7 worm cellular contexts compared by ENCODE assay signal in the genomic region with DNA sequence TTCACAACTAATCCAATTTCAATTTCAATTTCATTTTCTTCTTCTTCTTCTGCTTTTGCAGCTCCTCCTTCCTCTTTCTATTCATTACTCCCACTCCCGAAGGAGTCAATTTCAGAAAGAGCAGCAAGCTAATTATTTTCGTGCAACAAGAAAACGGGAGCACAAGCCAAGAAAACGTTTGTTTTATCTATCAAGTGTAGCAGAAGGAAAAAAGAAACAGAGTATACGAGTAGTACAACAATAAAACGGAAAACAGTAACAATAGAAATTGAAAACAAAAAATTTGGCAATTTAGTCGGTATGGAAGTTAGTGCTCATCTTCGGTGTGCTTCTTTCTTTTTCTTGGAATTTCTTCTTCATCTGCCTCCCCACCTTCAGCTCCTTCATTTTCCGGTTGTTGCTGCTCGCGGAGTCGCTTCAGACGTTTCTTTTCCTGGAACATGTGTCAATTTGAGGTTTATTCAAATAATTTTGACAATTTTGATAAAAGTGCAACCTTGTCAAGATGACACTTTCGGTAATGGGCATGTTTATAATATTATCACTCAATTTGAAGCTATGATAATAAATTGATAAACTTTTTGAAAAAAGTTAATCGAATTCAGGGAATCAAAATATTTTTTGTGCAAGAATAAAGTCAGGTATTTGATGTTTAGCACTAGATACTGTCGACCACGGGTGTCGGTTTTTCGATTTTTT.
TF ChIP-seq lines count a peak whose summit lies in the region.

A gene (minus strand): TSS at position 51 of the 699 bp plus-strand sequence.

TF ChIP-seq in whole organism, L2 larva, 48 proteins besides CTCF, POLR2A, EP300 and RAD21:
- TF ChIP-seq snpc-4 (tag; optimal IDR thresholded peaks at IDR 0.05; lab: Kevin White, UChicago), result no peak
- no peak for TF ChIP-seq lin-13 (GFP tag; optimal IDR thresholded peaks at IDR 0.05; lab: Kevin White, UChicago)
- TF ChIP-seq R02D3.7 (tag; optimal IDR thresholded peaks at IDR 0.05; lab: Kevin White, UChicago), result no peak
- no peak for TF ChIP-seq aly-2 (tag; optimal IDR thresholded peaks at IDR 0.05; lab: Kevin White, UChicago)
- TF ChIP-seq skn-1 (tag; optimal IDR thresholded peaks at IDR 0.05; lab: Kevin White, UChicago), result no peak
- peak; percentile 57 for TF ChIP-seq fos-1 (tag; optimal IDR thresholded peaks at IDR 0.05; lab: Kevin White, UChicago)
- TF ChIP-seq nhr-12 (tag; optimal IDR thresholded peaks at IDR 0.05; lab: Kevin White, UChicago), result no peak
- no peak for TF ChIP-seq ceh-82 (tag; optimal IDR thresholded peaks at IDR 0.05; lab: Kevin White, UChicago)

TF ChIP-seq in whole organism, L3 larva, 47 proteins besides CTCF, POLR2A, EP300 and RAD21:
- TF ChIP-seq ztf-4 (tag; optimal IDR thresholded peaks at IDR 0.05; lab: Kevin White, UChicago), result no peak
- peak; percentile 39 for TF ChIP-seq elt-2 (tag; optimal IDR thresholded peaks at IDR 0.05; lab: Kevin White, UChicago)
- no peak for TF ChIP-seq fkh-10 (GFP tag; optimal IDR thresholded peaks at IDR 0.05; lab: Kevin White, UChicago)
TF ChIP-seq in whole organism, L3 larva: peak in this region for 1.

TF ChIP-seq in whole organism, L4 larva, 104 proteins besides CTCF, POLR2A, EP300 and RAD21 (continues in another document):
- no peak for TF ChIP-seq rbr-2 (tag; optimal IDR thresholded peaks at IDR 0.05; lab: Kevin White, UChicago)
- TF ChIP-seq zfp-3 (GFP tag; conservative IDR thresholded peaks at IDR 0.05; lab: Robert Waterston, UW), result no peak
- no peak for TF ChIP-seq ZK546.5 (tag; optimal IDR thresholded peaks at IDR 0.05; lab: Kevin White, UChicago)
- no peak for TF ChIP-seq Y105C5A.15 (GFP tag; IDR thresholded peaks at IDR 0.05; lab: Robert Waterston, UW)
- 0 out of 2 replicates have a peak, but pooled peaks have one; percentile 60 for TF ChIP-seq tra-1 (GFP tag; IDR thresholded peaks at IDR 0.05; lab: Robert Waterston, UW)
- TF ChIP-seq dve-1 (tag; optimal IDR thresholded peaks at IDR 0.05; lab: Kevin White, UChicago; ENCODE audit: insufficient read depth), result peak; percentile 12
- no peak for TF ChIP-seq daf-16 (GFP tag; optimal IDR thresholded peaks at IDR 0.05; lab: Kevin White, UChicago)
- TF ChIP-seq daf-16 (tag; optimal IDR thresholded peaks at IDR 0.05; lab: Kevin White, UChicago), result peak; percentile 66
- TF ChIP-seq pqm-1 (tag; optimal IDR thresholded peaks at IDR 0.05; lab: Kevin White, UChicago), result peak; percentile 55
- peak; percentile 34 for TF ChIP-seq nhr-48 (tag; optimal IDR thresholded peaks at IDR 0.05; lab: Kevin White, UChicago)
- no peak for TF ChIP-seq jun-1 (tag; optimal IDR thresholded peaks at IDR 0.05; lab: Kevin White, UChicago)
- no peak for TF ChIP-seq skn-1 (tag; optimal IDR thresholded peaks at IDR 0.05; lab: Kevin White, UChicago)
- no peak for TF ChIP-seq nhr-237 (tag; optimal IDR thresholded peaks at IDR 0.05; lab: Kevin White, UChicago)
- peak; percentile 91; the same call in 1 of the 2 replicates for TF ChIP-seq dmd-6 (GFP tag; IDR thresholded peaks at IDR 0.05; lab: Robert Waterston, UW)

TF ChIP-seq in whole organism, late embryonic, 69 proteins besides CTCF, POLR2A, EP300 and RAD21:
- TF ChIP-seq unc-42 (tag; optimal IDR thresholded peaks at IDR 0.05; lab: Kevin White, UChicago) (peak; percentile 28), unc-86 (tag; optimal IDR thresholded peaks at IDR 0.05; lab: Kevin White, UChicago) (no peak), ceh-34 (tag; optimal IDR thresholded peaks at IDR 0.05; lab: Kevin White, UChicago) (no peak), T23F11.4 (GFP tag; optimal IDR thresholded peaks at IDR 0.05; lab: Kevin White, UChicago) (no peak), fax-1 (tag; optimal IDR thresholded peaks at IDR 0.05; lab: Kevin White, UChicago) (no peak), hlh-15 (tag; optimal IDR thresholded peaks at IDR 0.05; lab: Kevin White, UChicago) (no peak), npax-4 (tag; optimal IDR thresholded peaks at IDR 0.05; lab: Kevin White, UChicago) (no peak)

TF ChIP-seq in whole organism, midembryonic, 9 proteins besides CTCF, POLR2A, EP300 and RAD21:
- TF ChIP-seq tab-1 (GFP tag; IDR thresholded peaks at IDR 0.05; lab: Robert Waterston, UW) (no peak), cog-1 (tag; optimal IDR thresholded peaks at IDR 0.05; lab: Kevin White, UChicago) (no peak), flt-1 (GFP tag; IDR thresholded peaks at IDR 0.05; lab: Robert Waterston, UW) (0 out of 2 replicates have a peak, but pooled peaks have one; percentile 5), klf-2 (GFP tag; conservative IDR thresholded peaks at IDR 0.05; lab: Robert Waterston, UW) (no peak), ref-1 (GFP tag; conservative IDR thresholded peaks at IDR 0.05; lab: Robert Waterston, UW) (no peak)
TF ChIP-seq in whole organism, midembryonic: peak in this region for 1.

TF ChIP-seq in whole organism, mixed stage, embryonic, 35 proteins besides CTCF, POLR2A, EP300 and RAD21:
- TF ChIP-seq nhr-28 (tag; optimal IDR thresholded peaks at IDR 0.05; lab: Kevin White, UChicago) (no peak), ces-1 (GFP tag; optimal IDR thresholded peaks at IDR 0.05; lab: Kevin White, UChicago) (peak; percentile 43), tbx-8 (GFP tag; optimal IDR thresholded peaks at IDR 0.05; lab: Kevin White, UChicago) (no peak), bed-3 (GFP tag; optimal IDR thresholded peaks at IDR 0.05; lab: Kevin White, UChicago) (no peak)

TF ChIP-seq in whole organism, young adult, 124 proteins besides CTCF, POLR2A, EP300 and RAD21:
- TF ChIP-seq madf-10 (tag; optimal IDR thresholded peaks at IDR 0.05; lab: Kevin White, UChicago) (no peak), unc-130 (GFP tag; optimal IDR thresholded peaks at IDR 0.05; lab: Kevin White, UChicago) (no peak), him-1 (tag; optimal IDR thresholded peaks at IDR 0.05; lab: Kevin White, UChicago) (no peak), ceh-58 (GFP tag; IDR thresholded peaks at IDR 0.05; lab: Robert Waterston, UW) (no peak), gei-17 (GFP tag; optimal IDR thresholded peaks at IDR 0.05; lab: Kevin White, UChicago) (no peak), rcor-1 (GFP tag; IDR thresholded peaks at IDR 0.05; lab: Robert Waterston, UW) (no peak), ztf-3 (GFP tag; optimal IDR thresholded peaks at IDR 0.05; lab: Kevin White, UChicago) (no peak), fkh-3 (tag; optimal IDR thresholded peaks at IDR 0.05; lab: Kevin White, UChicago) (no peak), Y67H2A.10 (GFP tag; conservative IDR thresholded peaks at IDR 0.05; lab: Robert Waterston, UW) (no peak), nhr-80 (tag; optimal IDR thresholded peaks at IDR 0.05; lab: Kevin White, UChicago) (peak; percentile 86), athp-1 (tag; optimal IDR thresholded peaks at IDR 0.05; lab: Kevin White, UChicago) (no peak), repo-1 (tag; optimal IDR thresholded peaks at IDR 0.05; lab: Kevin White, UChicago) (no peak), rec-8 (tag; optimal IDR thresholded peaks at IDR 0.05; lab: Kevin White, UChicago) (no peak), nfya-1 (tag; optimal IDR thresholded peaks at IDR 0.05; lab: Kevin White, UChicago; ENCODE audit: borderline replicate concordance, insufficient read depth) (no peak), Y53G8AR.9 (GFP tag; conservative IDR thresholded peaks at IDR 0.05; lab: Robert Waterston, UW) (no peak), Y95B8A.8 (GFP tag; IDR thresholded peaks at IDR 0.05; lab: Robert Waterston, UW) (no peak), C06A6.2 (GFP tag; conservative IDR thresholded peaks at IDR 0.05; lab: Robert Waterston, UW) (no peak), nhr-120 (GFP tag; IDR thresholded peaks at IDR 0.05; lab: Robert Waterston, UW) (no peak), dox-1 (GFP tag; IDR thresholded peaks at IDR 0.05; lab: Robert Waterston, UW) (peak; percentile 44; the same call in 1 of the 2 replicates), B0336.3 (GFP tag; IDR thresholded peaks at IDR 0.05; lab: Robert Waterston, UW) (no peak), dpff-1 (tag; optimal IDR thresholded peaks at IDR 0.05; lab: Kevin White, UChicago) (no peak), pha-4 (tag; optimal IDR thresholded peaks at IDR 0.05; lab: Kevin White, UChicago) (no peak), madf-8 (GFP tag; conservative IDR thresholded peaks at IDR 0.05; lab: Robert Waterston, UW) (no peak), sdz-38 (tag; optimal IDR thresholded peaks at IDR 0.05; lab: Kevin White, UChicago) (no peak), ets-4 (GFP tag; optimal IDR thresholded peaks at IDR 0.05; lab: Kevin White, UChicago) (peak; percentile 28), nfya-2 (GFP tag; IDR thresholded peaks at IDR 0.05; lab: Robert Waterston, UW) (no peak), T07F8.4 (tag; optimal IDR thresholded peaks at IDR 0.05; lab: Kevin White, UChicago) (no peak), cebp-1 (GFP tag; IDR thresholded peaks at IDR 0.05; lab: Robert Waterston, UW) (no peak), cebp-1 (tag; optimal IDR thresholded peaks at IDR 0.05; lab: Kevin White, UChicago) (no peak), tlf-1 (GFP tag; optimal IDR thresholded peaks at IDR 0.05; lab: Kevin White, UChicago) (no peak), unc-62 (GFP tag; optimal IDR thresholded peaks at IDR 0.05; lab: Kevin White, UChicago) (peak; percentile 5)
